Worm (Caenorhabditis elegans) whole organism, L2 larva: ENCODE results near the gene tkr-3.

Experiments
- ceh-82 ChIP-seq: fragments of 150-350 bp; optimal IDR thresholded peaks from 2 replicates; lab custom pipeline; 2014; ENCODE audit warnings: missing biosample characterization, missing genetic modification characterization
- crh-2 ChIP-seq: sonication (generic microtip); optimal IDR thresholded peaks from 2 replicates; lab custom pipeline; 2017; ENCODE audit warnings: missing biosample characterization, missing genetic modification characterization
- egl-27 ChIP-seq: sonication (generic microtip); optimal IDR thresholded peaks from 3 replicates; lab custom pipeline; 2017; ENCODE audit warnings: missing biosample characterization, missing genetic modification reagents, missing genetic modification characterization
- elt-3 ChIP-seq: sonication (generic microtip); optimal IDR thresholded peaks from 2 replicates; lab custom pipeline; 2017; ENCODE audit warnings: missing biosample characterization, missing genetic modification characterization
- lin-13 ChIP-seq: fragments of 150-350 bp; optimal IDR thresholded peaks from 2 replicates; lab custom pipeline; 2014; ENCODE audit warnings: missing biosample characterization, missing genetic modification reagents, missing genetic modification characterization
- lin-39 ChIP-seq: fragments of 150-350 bp; optimal IDR thresholded peaks from 2 replicates; lab custom pipeline; 2014; ENCODE audit warnings: missing biosample characterization, missing genetic modification reagents, missing genetic modification characterization
- mab-5 ChIP-seq: fragments of 150-350 bp; optimal IDR thresholded peaks from 2 replicates; lab custom pipeline; 2014; ENCODE audit warnings: missing biosample characterization, missing genetic modification characterization
- nhr-237 ChIP-seq: fragments of 150-350 bp; optimal IDR thresholded peaks from 2 replicates; lab custom pipeline; 2014; ENCODE audit warnings: missing biosample characterization, missing genetic modification characterization
- nhr-25 ChIP-seq: fragments of 150-350 bp; sonication (generic microtip); optimal IDR thresholded peaks from 3 replicates; lab custom pipeline; 2014; ENCODE audit warnings: missing biosample characterization, missing genetic modification characterization
- snpc-4 ChIP-seq: fragments of 150-350 bp; optimal IDR thresholded peaks from 2 replicates; lab custom pipeline; 2014; ENCODE audit warnings: missing biosample characterization, missing genetic modification characterization
- unc-39 ChIP-seq: fragments of 150-350 bp; optimal IDR thresholded peaks from 2 replicates; lab custom pipeline; 2014; ENCODE audit warnings: missing biosample characterization, missing genetic modification characterization
- unc-62 ChIP-seq: fragments of 150-350 bp; optimal IDR thresholded peaks from 2 replicates; lab custom pipeline; 2014; ENCODE audit warnings: missing biosample characterization, missing genetic modification reagents, missing genetic modification characterization

ce11 chrIV:5085782-5086181 is 36.1 kb downstream of the tkr-3 start:
- TF ChIP-seq unc-62 (GFP tag; lab: Kevin White, UChicago) (no peak), lin-39 (no peak), crh-2 (tag; lab: Kevin White, UChicago) (no peak), snpc-4 (tag; lab: Kevin White, UChicago) (no peak), mab-5 (tag; lab: Kevin White, UChicago) (no peak), nhr-25 (tag; lab: Kevin White, UChicago) (no peak), egl-27 (tag; lab: Kevin White, UChicago) (no peak), ceh-82 (no peak), nhr-237 (no peak), lin-13 (no peak), elt-3 (tag; lab: Kevin White, UChicago) (no peak), unc-39 (no peak)
